Fruit fly (Drosophila melanogaster): ENCODE results near the gene bsf.

DNA sequence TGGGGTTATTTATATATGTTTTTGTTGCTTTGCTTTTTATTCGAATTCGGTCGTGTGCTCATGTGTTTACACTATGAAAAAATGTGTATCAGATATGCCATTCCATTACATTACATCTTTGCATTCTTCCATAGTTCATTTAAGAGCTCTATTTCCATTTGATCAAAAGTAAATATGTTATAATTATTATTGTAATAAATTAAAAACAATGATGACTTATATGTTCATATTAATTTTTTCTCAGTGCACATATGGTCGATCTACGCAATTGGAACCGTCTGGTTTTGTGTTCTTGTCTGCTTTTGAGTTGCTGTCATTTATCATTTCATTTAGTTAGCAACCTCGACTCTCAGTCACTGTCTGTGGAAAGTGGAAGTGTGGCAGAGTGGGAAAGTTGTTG, 23.1 kb upstream of the bsf start:
- TF ChIP-seq CG8478 (optimal IDR thresholded peaks at IDR 0.05) (no peak), CTCF (optimal IDR thresholded peaks at IDR 0.05) (no peak)
